Fruit fly (Drosophila melanogaster): ENCODE measurements around the gene Pp2B-14D.

Gene Pp2B-14D

DNA sequence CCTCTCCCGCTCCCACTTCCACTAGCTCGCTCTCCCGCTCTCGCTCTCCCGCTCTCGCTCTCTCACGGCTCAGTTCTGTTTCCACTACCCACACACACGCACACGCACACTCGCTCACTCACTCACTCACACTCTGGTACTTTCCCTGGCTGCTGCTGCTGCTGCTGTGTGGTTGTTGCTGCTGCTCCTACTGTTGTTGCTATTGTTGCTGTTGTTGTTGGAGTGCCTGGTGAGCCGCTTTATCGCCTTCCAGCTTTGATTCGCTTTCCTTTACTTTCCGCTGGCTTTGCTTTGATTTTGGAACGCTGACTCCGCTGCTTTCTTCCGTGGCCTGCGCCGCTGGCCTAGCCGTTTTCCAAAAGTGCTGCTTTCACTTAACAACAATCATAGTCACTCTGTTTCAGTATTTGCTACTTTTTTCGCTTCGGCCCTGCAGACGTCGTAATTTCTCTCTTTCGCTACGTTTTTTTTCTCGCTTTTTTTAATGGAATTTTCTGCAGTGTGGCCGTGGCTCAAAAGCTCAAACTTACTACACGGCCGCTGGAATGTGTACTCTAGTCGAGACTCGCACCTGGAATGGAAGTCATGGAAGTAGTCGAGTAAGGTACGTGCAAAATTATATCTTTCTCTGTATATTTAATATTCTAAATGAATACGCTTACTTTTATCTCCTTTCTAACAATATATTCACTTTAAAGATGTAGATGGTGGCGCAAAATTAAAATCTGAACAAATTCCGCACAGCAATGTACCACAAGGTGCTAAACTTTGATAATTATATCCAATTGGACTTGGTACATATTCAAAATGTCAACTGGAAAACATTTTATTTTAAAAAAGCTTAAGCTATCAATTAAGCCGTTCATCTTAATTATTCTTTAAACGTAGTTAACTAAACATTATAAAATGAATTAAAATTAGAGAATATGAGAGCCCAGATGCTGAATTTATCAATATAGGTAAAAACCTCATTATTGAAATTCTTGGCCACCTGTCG is at the start of gene Pp2B-14D (continued):
- no peak for TF ChIP-seq hbn (GFP tag; IDR thresholded peaks at IDR 0.05; ENCODE audit: partially characterized antibody)
- TF ChIP-seq stwl (tag; optimal IDR thresholded peaks at IDR 0.05), result peak; percentile 49
- TF ChIP-seq ranshi (GFP tag; IDR thresholded peaks at IDR 0.05), result no peak
- no peak for TF ChIP-seq Bgb (GFP tag; IDR thresholded peaks at IDR 0.05; ENCODE audit: partially characterized antibody)
- TF ChIP-seq B-H1 (GFP tag; IDR thresholded peaks at IDR 0.05), result no peak
- TF ChIP-seq cwo (GFP tag; optimal IDR thresholded peaks at IDR 0.05), result no peak
- no peak for TF ChIP-seq CG9817 (tag; optimal IDR thresholded peaks at IDR 0.05)
- no peak for TF ChIP-seq ash1 (GFP tag; optimal IDR thresholded peaks at IDR 0.05)
- no peak for TF ChIP-seq lola (GFP tag; optimal IDR thresholded peaks at IDR 0.05)
- TF ChIP-seq Hr78 (GFP tag; optimal IDR thresholded peaks at IDR 0.05), result no peak
- no peak for TF ChIP-seq z (GFP tag; IDR thresholded peaks at IDR 0.05)
- no peak for TF ChIP-seq esg (GFP tag; conservative IDR thresholded peaks at IDR 0.05)
- peak; percentile 46 for TF ChIP-seq sens (GFP tag)
- TF ChIP-seq Six4 (GFP tag; optimal IDR thresholded peaks at IDR 0.05), result no peak
- no peak for TF ChIP-seq gsb-n (tag; optimal IDR thresholded peaks at IDR 0.05)
- no peak for TF ChIP-seq dpn (GFP tag; optimal IDR thresholded peaks at IDR 0.05)
- peak; percentile 24; the same call in 1 of the 2 replicates for TF ChIP-seq vvl (GFP tag; IDR thresholded peaks at IDR 0.05)
- no peak for TF ChIP-seq CG3163 (GFP tag; optimal IDR thresholded peaks at IDR 0.05)
- no peak for TF ChIP-seq CG3726 (GFP tag; IDR thresholded peaks at IDR 0.05)
- no peak for TF ChIP-seq tx (GFP tag; optimal IDR thresholded peaks at IDR 0.05)
- no peak for TF ChIP-seq CG30020 (tag; optimal IDR thresholded peaks at IDR 0.05)
- no peak for TF ChIP-seq Sox102F (GFP tag; optimal IDR thresholded peaks at IDR 0.05)
- peak; percentile 97 for TF ChIP-seq sd (tag; optimal IDR thresholded peaks at IDR 0.05)
- TF ChIP-seq mld (GFP tag; IDR thresholded peaks at IDR 0.05; ENCODE audit: partially characterized antibody), result no peak
- TF ChIP-seq ro (GFP tag; IDR thresholded peaks at IDR 0.05), result no peak
- no peak for TF ChIP-seq dysf (GFP tag; IDR thresholded peaks at IDR 0.05)
- TF ChIP-seq CG6683 (GFP tag; optimal IDR thresholded peaks at IDR 0.05), result no peak
- TF ChIP-seq Hsf (GFP tag; optimal IDR thresholded peaks at IDR 0.05), result no peak
- no peak for TF ChIP-seq sens-2 (GFP tag; IDR thresholded peaks at IDR 0.05)
- no peak for TF ChIP-seq Dip3 (GFP tag; optimal IDR thresholded peaks at IDR 0.05)
- TF ChIP-seq Trl (optimal IDR thresholded peaks at IDR 0.05), result peak; percentile 98 to 99
- TF ChIP-seq Trl (GFP tag; optimal IDR thresholded peaks at IDR 0.05), result no peak
- no peak for TF ChIP-seq CG6175 (GFP tag; IDR thresholded peaks at IDR 0.05)
- no peak for TF ChIP-seq onecut (GFP tag; IDR thresholded peaks at IDR 0.05)
- no peak for TF ChIP-seq Neu2 (GFP tag; optimal IDR thresholded peaks at IDR 0.05; ENCODE audit: borderline replicate concordance)
- TF ChIP-seq CG11504 (tag; optimal IDR thresholded peaks at IDR 0.05), result no peak
- TF ChIP-seq CG4820 (GFP tag; optimal IDR thresholded peaks at IDR 0.05), result no peak
- TF ChIP-seq danr (GFP tag; IDR thresholded peaks at IDR 0.05), result no peak
- no peak for TF ChIP-seq unc-4 (GFP tag; IDR thresholded peaks at IDR 0.05; ENCODE audit: partially characterized antibody)
- peak; percentile 34; the same call in 1 of the 3 replicates for TF ChIP-seq Aef1 (GFP tag; IDR thresholded peaks at IDR 0.05)
- no peak for TF ChIP-seq zen2 (GFP tag; IDR thresholded peaks at IDR 0.05; ENCODE audit: partially characterized antibody)
- no peak for TF ChIP-seq CG33557 (GFP tag; optimal IDR thresholded peaks at IDR 0.05)
- no peak for TF ChIP-seq pros (GFP tag; optimal IDR thresholded peaks at IDR 0.05)
- TF ChIP-seq knrl (GFP tag; IDR thresholded peaks at IDR 0.05; ENCODE audit: partially characterized antibody), result no peak
- no peak for TF ChIP-seq CG4730 (GFP tag; IDR thresholded peaks at IDR 0.05)

All from whole organism, embryonic.